Worm (Caenorhabditis elegans) whole organism, late embryonic: ENCODE measurements around the gene phf-30.

Experiments
- C38D4.7 ChIP-seq: fragments of 200-800 bp; sonication (Bioruptor generic); optimal IDR thresholded peaks from 2 replicates; lab custom pipeline; 2018; ENCODE audit warnings: mild to moderate bottlenecking, missing genetic modification characterization, moderate library complexity, missing compliant biosample characterization
- ama-1 ChIP-seq: fragments of 150-350 bp; optimal IDR thresholded peaks from 2 replicates; lab custom pipeline; 2014
- che-1 ChIP-seq: sonication (generic microtip); optimal IDR thresholded peaks from 2 replicates; lab custom pipeline; 2016; ENCODE audit warnings: mild to moderate bottlenecking, missing genetic modification characterization, missing compliant biosample characterization
- elt-2 ChIP-seq: sonication (generic microtip); optimal IDR thresholded peaks from 2 replicates; lab custom pipeline; 2016; ENCODE audit warnings: missing genetic modification reagents, missing genetic modification characterization, missing compliant biosample characterization
- lin-11 ChIP-seq: fragments of 200-800 bp; sonication (Bioruptor generic); optimal IDR thresholded peaks from 2 replicates; lab custom pipeline; 2018; ENCODE audit warnings: mild to moderate bottlenecking, missing genetic modification characterization, missing compliant biosample characterization
- madf-2 ChIP-seq: sonication (generic microtip); optimal IDR thresholded peaks from 2 replicates; lab custom pipeline; 2017; ENCODE audit warnings: missing genetic modification characterization, missing compliant biosample characterization
- nfya-1 ChIP-seq: sonication (generic microtip); optimal IDR thresholded peaks from 2 replicates; lab custom pipeline; 2017; ENCODE audit warnings: missing genetic modification characterization, mild to moderate bottlenecking, missing compliant biosample characterization, antibody characterized with exemption, moderate library complexity
- pag-3 ChIP-seq: sonication (generic microtip); optimal IDR thresholded peaks from 2 replicates; lab custom pipeline; 2016; ENCODE audit warnings: missing compliant biosample characterization, missing genetic modification characterization, borderline replicate concordance
- pat-9 ChIP-seq: fragments of 200-800 bp; sonication (Bioruptor generic); optimal IDR thresholded peaks from 2 replicates; lab custom pipeline; 2018; ENCODE audit warnings: mild to moderate bottlenecking, missing genetic modification characterization, moderate library complexity, missing compliant biosample characterization
- pros-1 ChIP-seq: fragments of 150-350 bp; optimal IDR thresholded peaks from 2 replicates; lab custom pipeline; 2014; ENCODE audit warnings: missing biosample characterization, missing genetic modification reagents, missing genetic modification characterization
- tbx-2 ChIP-seq: sonication (generic microtip); optimal IDR thresholded peaks from 2 replicates; lab custom pipeline; 2016; ENCODE audit warnings: missing genetic modification characterization, missing compliant biosample characterization
- unc-3 ChIP-seq, 2 experiments: fragments of 200-800 bp in 1 of 2; sonication (Bioruptor generic) in 1 of 2; sonication (generic microtip) in 1 of 2; conservative IDR thresholded peaks in 1 of 2; optimal IDR thresholded peaks in 1 of 2; 2 replicates each; pipeline versions ENCODE4 v1.3.6 to Lab custom; 2016 to 2022; ENCODE audit warnings: missing compliant biosample characterization in 2 of 2, missing genetic modification characterization in 2 of 2, missing genetic modification reagents in 1 of 2

ce11 chrV:8450690-8451089 lies 18.1 kb upstream of the phf-30 start:
- TF ChIP-seq pros-1 (no peak), unc-3 (GFP tag; conservative IDR thresholded peaks at IDR 0.05; lab: Robert Waterston, UW) (no peak), unc-3 (tag; optimal IDR thresholded peaks at IDR 0.05; lab: Kevin White, UChicago) (no peak), lin-11 (no peak), pat-9 (tag; lab: Kevin White, UChicago) (no peak), pag-3 (tag; lab: Kevin White, UChicago) (no peak), nfya-1 (tag; lab: Kevin White, UChicago) (no peak), C38D4.7 (GFP tag; lab: Kevin White, UChicago) (no peak), tbx-2 (no peak), che-1 (no peak), elt-2 (tag; lab: Kevin White, UChicago) (no peak), ama-1 (lab: Kevin White, UChicago) (no peak), madf-2 (tag; lab: Kevin White, UChicago) (no peak)
